Worm (Caenorhabditis elegans): Measurements from ENCODE around the gene rps-0.
"Not testable (repeated sequence)": the region's sequence is repeated elsewhere in the genome, so short reads cannot be mapped to it uniquely, and the experiment has no call there.

The rps-0 gene

ce11 chrIII:4756983-4757382 lies 3.1 kb upstream of the rps-0 start, which contains the start of gene fbxl-2 (continued):
- TF ChIP-seq tlp-1 (tag; optimal IDR thresholded peaks at IDR 0.05) (no peak), lir-3 (tag; optimal IDR thresholded peaks at IDR 0.05; ENCODE audit: poor library complexity) (peak; percentile 82), mef-2 (tag; optimal IDR thresholded peaks at IDR 0.05) (peak; percentile 82), nhr-237 (tag; optimal IDR thresholded peaks at IDR 0.05) (peak; percentile 90), nhr-85 (tag) (peak; percentile 97)

ce11 chrIII:4752569-4752968 lies 1.3 kb downstream of the rps-0 start:
- TF ChIP-seq C04F5.9 (tag; optimal IDR thresholded peaks at IDR 0.05) (peak; percentile 95), grh-1 (GFP tag; IDR thresholded peaks at IDR 0.05) (0 out of 2 replicates have a peak, but pooled peaks have one; percentile 29), isw-1 (GFP tag; IDR thresholded peaks at IDR 0.05) (peak; percentile 59), lsy-2 (tag; optimal IDR thresholded peaks at IDR 0.05) (peak in 1 of 2 experiments; percentile 23), nhr-19 (GFP tag; conservative IDR thresholded peaks at IDR 0.05) (peak; percentile 64), mab-9 (GFP tag; IDR thresholded peaks at IDR 0.05) (0 out of 2 replicates have a peak, but pooled peaks have one; percentile 34)

ce11 chrIII:4748666-4749065 lies 5.2 kb downstream of the rps-0 start:
- no peak for TF ChIP-seq unc-86 (tag; optimal IDR thresholded peaks at IDR 0.05)
- TF ChIP-seq blmp-1 (tag; optimal IDR thresholded peaks at IDR 0.05), result no peak
- no peak for TF ChIP-seq nhr-28 (tag; optimal IDR thresholded peaks at IDR 0.05)
- no peak for TF ChIP-seq nhr-20 (tag; optimal IDR thresholded peaks at IDR 0.05)
- TF ChIP-seq efl-1 (optimal IDR thresholded peaks at IDR 0.05), result no peak
- peak in 1 of 2 experiments; percentile 10 for TF ChIP-seq efl-1 (GFP tag; optimal IDR thresholded peaks at IDR 0.05 in 1 of 2)
- TF ChIP-seq sup-37 (GFP tag; optimal IDR thresholded peaks at IDR 0.05), result no peak

DNA sequence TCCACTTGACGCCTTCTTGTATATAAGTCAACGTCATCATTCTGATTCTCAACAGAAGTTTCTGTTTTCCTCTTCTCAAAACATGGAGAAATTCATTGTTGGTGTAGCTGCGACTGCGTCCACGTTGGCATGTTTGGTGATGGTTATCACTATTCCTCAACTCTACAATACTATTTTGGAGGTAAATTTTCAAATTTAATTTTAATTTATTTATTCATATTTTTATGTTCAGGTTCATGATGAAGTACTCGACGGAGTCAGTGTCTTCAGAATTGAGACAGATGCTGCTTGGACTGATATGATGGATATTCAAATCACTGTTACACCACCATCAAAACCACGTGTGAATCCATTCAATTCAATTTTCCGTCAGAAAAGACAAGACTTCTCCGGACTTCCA lies 5.7 kb downstream of the rps-0 start, which contains the start of gene col-89:
Gene col-89 (plus strand): TSS at position 19 of the 400 bp plus-strand sequence.
- TF ChIP-seq skn-1 (tag; optimal IDR thresholded peaks at IDR 0.05) (no peak), mab-9 (GFP tag; IDR thresholded peaks at IDR 0.05) (no peak), efl-1 (optimal IDR thresholded peaks at IDR 0.05) (no peak), efl-1 (GFP tag; optimal IDR thresholded peaks at IDR 0.05 in 1 of 2) (peak in 1 of 2 experiments; percentile 66), C34B4.2 (tag; optimal IDR thresholded peaks at IDR 0.05) (no peak), unc-62 (GFP tag; optimal IDR thresholded peaks at IDR 0.05) (no peak)

- TF ChIP-seq aha-1 (tag; optimal IDR thresholded peaks at IDR 0.05) (no peak), lin-35 (GFP tag; optimal IDR thresholded peaks at IDR 0.05) (no peak), tlp-1 (tag; optimal IDR thresholded peaks at IDR 0.05) (no peak), lin-13 (GFP tag; optimal IDR thresholded peaks at IDR 0.05) (no peak)
Observed at ce11 chrIII:4745934-4746333, 7.9 kb downstream of the rps-0 start, which contains the start of gene F17C8.6. Gene F17C8.6, minus strand, starts transcription at chrIII:4746034.

DNA sequence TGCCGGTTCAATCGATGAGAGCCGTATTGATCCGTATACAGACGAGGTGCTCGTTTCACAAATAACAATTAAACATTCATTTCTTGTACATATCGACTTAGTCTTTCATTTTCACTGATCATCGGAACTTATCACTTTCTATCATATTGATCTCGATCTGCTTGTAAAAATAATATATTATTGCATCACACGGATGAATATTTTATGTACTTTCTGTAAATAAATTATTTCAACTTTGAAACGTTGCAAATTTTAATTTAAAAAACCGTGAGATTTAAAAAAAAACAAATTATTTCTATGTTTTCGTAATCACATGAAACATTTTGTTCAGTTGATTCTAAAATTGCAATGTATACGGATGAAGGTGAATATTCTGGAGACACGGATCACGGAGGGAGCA lies 11.2 kb downstream of the rps-0 start, which contains the start of gene twk-6:
Gene twk-6 (plus strand): TSS at position 301 of the 400 bp plus-strand sequence.
- not testable (repeated sequence) for TF ChIP-seq F16B12.6, nhr-20, nhr-84 (tag; optimal IDR thresholded peaks at IDR 0.05)

DNA sequence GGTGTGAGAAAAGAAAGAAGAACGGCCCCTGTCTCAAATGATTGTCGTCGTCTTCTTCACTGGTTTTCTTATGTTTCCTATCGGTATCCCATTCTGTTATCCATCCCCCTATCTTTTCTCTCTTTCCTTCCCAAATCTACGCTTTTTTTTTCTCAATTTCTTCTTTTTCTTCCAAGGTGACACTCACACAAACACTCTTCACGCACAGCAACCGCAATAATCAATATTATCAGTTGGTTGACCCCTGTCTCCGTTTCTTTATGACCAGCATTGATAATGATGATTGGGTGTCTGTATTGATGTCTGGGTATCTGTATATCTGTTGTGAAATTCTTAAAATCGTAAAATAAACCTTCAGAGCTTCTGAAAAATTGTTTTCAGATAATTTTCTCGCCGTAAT lies 13.0 kb downstream of the rps-0 start:
- TF ChIP-seq F16B12.6 (tag; optimal IDR thresholded peaks at IDR 0.05) (no peak), lin-35 (GFP tag; optimal IDR thresholded peaks at IDR 0.05) (peak in 1 of 2 experiments; percentile 28), C16A3.4 (tag; optimal IDR thresholded peaks at IDR 0.05) (peak; percentile 1), lin-14 (GFP tag; optimal IDR thresholded peaks at IDR 0.05) (peak; percentile 69), nhr-71 (tag; optimal IDR thresholded peaks at IDR 0.05) (peak; percentile 3), mdl-1 (tag; optimal IDR thresholded peaks at IDR 0.05) (peak in 1 of 2 experiments; percentile 4), dpl-1 (GFP tag; optimal IDR thresholded peaks at IDR 0.05) (peak in 1 of 3 experiments; percentile 7), lsy-2 (tag; optimal IDR thresholded peaks at IDR 0.05) (peak in 1 of 2 experiments; percentile 31), snu-23 (GFP tag; optimal IDR thresholded peaks at IDR 0.05) (peak; percentile 42), nhr-90 (tag; optimal IDR thresholded peaks at IDR 0.05; ENCODE audit: poor library complexity) (no peak), nhr-20 (tag; optimal IDR thresholded peaks at IDR 0.05) (no peak), elt-3 (tag; optimal IDR thresholded peaks at IDR 0.05) (peak in 3 of 6 experiments; percentile 12 to 82 (median 23)), ces-1 (GFP tag; optimal IDR thresholded peaks at IDR 0.05) (no peak), nhr-77 (tag; optimal IDR thresholded peaks at IDR 0.05) (no peak), blmp-1 (tag; optimal IDR thresholded peaks at IDR 0.05) (peak; percentile 67), nhr-85 (tag) (no peak), sup-37 (GFP tag; optimal IDR thresholded peaks at IDR 0.05) (no peak), mab-9 (GFP tag; IDR thresholded peaks at IDR 0.05) (no peak), ceh-8 (GFP tag; optimal IDR thresholded peaks at IDR 0.05) (no peak), efl-1 (optimal IDR thresholded peaks at IDR 0.05) (no peak), efl-1 (GFP tag; optimal IDR thresholded peaks at IDR 0.05 in 1 of 2) (peak in 1 of 2 experiments; percentile 87), rnt-1 (tag; optimal IDR thresholded peaks at IDR 0.05) (peak; percentile 23), swsn-7 (tag; optimal IDR thresholded peaks at IDR 0.05) (no peak), isw-1 (GFP tag; IDR thresholded peaks at IDR 0.05) (no peak)

All from whole organism, L1 larva.